Fruit fly (Drosophila melanogaster) whole organism, prepupa: ENCODE measurements around the gene dachs.

Experiments used
- CG6854 ChIP-seq: fragments of 200-800 bp; sonication (Bioruptor generic); optimal IDR thresholded peaks from 2 replicates; lab custom pipeline; 2017; ENCODE audit warnings: missing biosample characterization, mild to moderate bottlenecking, missing genetic modification characterization
- CG8632 ChIP-seq: fragments of 200-800 bp; sonication (Bioruptor generic); optimal IDR thresholded peaks from 3 replicates; lab custom pipeline; 2016; ENCODE audit warnings: missing biosample characterization, missing genetic modification characterization
- Hr39 ChIP-seq: fragments of 200-800 bp; sonication (Bioruptor generic); optimal IDR thresholded peaks from 2 replicates; lab custom pipeline; 2016; ENCODE audit warnings: missing biosample characterization, missing genetic modification characterization
- Lpt ChIP-seq: fragments of 200-800 bp; sonication (Bioruptor generic); optimal IDR thresholded peaks from 3 replicates; lab custom pipeline; 2016; ENCODE audit warnings: missing biosample characterization, missing genetic modification characterization
- achi ChIP-seq: fragments of 200-800 bp; sonication (Bioruptor generic); optimal IDR thresholded peaks from 3 replicates; lab custom pipeline; 2016; ENCODE audit warnings: missing biosample characterization, missing genetic modification characterization
- acj6 ChIP-seq: fragments of 200-800 bp; sonication (Bioruptor generic); optimal IDR thresholded peaks from 3 replicates; lab custom pipeline; 2016; ENCODE audit warnings: missing biosample characterization, missing genetic modification characterization
- cyc ChIP-seq: fragments of 200-800 bp; sonication (Bioruptor generic); optimal IDR thresholded peaks from 3 replicates; lab custom pipeline; 2016; ENCODE audit warnings: missing biosample characterization, missing genetic modification characterization
- fkh ChIP-seq: fragments of 200-800 bp; sonication (Bioruptor generic); optimal IDR thresholded peaks from 3 replicates; lab custom pipeline; 2017; ENCODE audit warnings: missing biosample characterization, mild to moderate bottlenecking, missing genetic modification characterization, moderate library complexity

- TF ChIP-seq CG8632 (GFP tag; lab: Kevin White, UChicago) (no peak), Hr39 (GFP tag; lab: Kevin White, UChicago) (no peak), achi (GFP tag; lab: Kevin White, UChicago) (no peak), cyc (GFP tag; lab: Kevin White, UChicago) (no peak), fkh (GFP tag; lab: Kevin White, UChicago) (no peak), Lpt (GFP tag; lab: Kevin White, UChicago) (no peak), acj6 (GFP tag; lab: Kevin White, UChicago) (no peak), CG6854 (no peak)
These were observed 11.8 kb downstream of the dachs start for dm6 chr2L:8478379-8478778.
